Worm (Caenorhabditis elegans) whole organism, L2 larva: ENCODE results near the gene frm-7.

Experiments
- nhr-129 ChIP-seq: fragments of 150-350 bp; optimal IDR thresholded peaks from 2 replicates; lab custom pipeline; 2014; ENCODE audit warnings: missing biosample characterization, missing genetic modification characterization
- snpc-4 ChIP-seq: fragments of 150-350 bp; optimal IDR thresholded peaks from 2 replicates; lab custom pipeline; 2014; ENCODE audit warnings: missing biosample characterization, missing genetic modification characterization
- unc-62 ChIP-seq: fragments of 150-350 bp; optimal IDR thresholded peaks from 2 replicates; lab custom pipeline; 2014; ENCODE audit warnings: missing biosample characterization, missing genetic modification reagents, missing genetic modification characterization
- ztf-11 ChIP-seq: sonication (generic microtip); optimal IDR thresholded peaks from 2 replicates; lab custom pipeline; 2017; ENCODE audit warnings: missing biosample characterization, missing genetic modification characterization

ce11 chrV:12283187-12283586 is 19.1 kb upstream of the frm-7 start, which contains the start of gene F55C5.10:
- TF ChIP-seq unc-62: no peak
- TF ChIP-seq snpc-4 (tag; lab: Kevin White, UChicago): no peak
- TF ChIP-seq nhr-129: no peak
- no peak for TF ChIP-seq ztf-11 (tag; lab: Kevin White, UChicago)
